Worm (Caenorhabditis elegans) whole organism, L4/young adult: ENCODE data around the gene F35C11.5.

Experiments used
- W03F9.2 ChIP-seq: fragments of 150-350 bp; optimal IDR thresholded peaks from 2 replicates; lab custom pipeline; 2014; ENCODE audit warnings: missing biosample characterization, missing genetic modification characterization
- him-1 ChIP-seq: sonication (generic microtip); optimal IDR thresholded peaks from 2 replicates; lab custom pipeline; 2016; ENCODE audit warnings: missing genotype, missing genetic modification reagents, missing genetic modification characterization, missing compliant biosample characterization

- TF ChIP-seq him-1 (tag; lab: Kevin White, UChicago) (no peak), W03F9.2 (no peak)
Observed at ce11 chrII:8246476-8246875, 7.1 kb upstream of the F35C11.5 start, which contains the start of gene F35C11.3.
